Worm (Caenorhabditis elegans): ENCODE measurements around the gene Y43F8B.14.

DNA sequence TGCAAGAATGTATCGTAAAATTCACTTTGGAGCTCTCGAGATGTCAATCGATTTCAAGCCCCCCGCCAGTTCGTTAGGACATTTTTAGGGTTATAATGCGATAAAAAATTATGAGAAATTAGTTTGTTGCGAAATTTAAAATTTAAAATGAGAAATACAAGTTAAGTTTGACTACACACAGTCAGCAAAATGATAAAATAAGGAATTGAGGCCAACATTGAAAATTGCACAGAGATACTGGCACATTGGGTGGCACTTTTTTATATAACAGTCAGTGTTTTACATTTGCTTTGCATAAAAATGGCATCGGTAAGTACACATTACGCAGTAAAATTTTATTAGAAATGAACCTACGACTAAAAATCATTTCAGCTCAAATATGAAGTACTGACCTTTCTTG is 12.3 kb upstream of the Y43F8B.14 start, which contains the start of gene Y43F8B.12:
- TF ChIP-seq Y53F4B.3 (GFP tag; IDR thresholded peaks at IDR 0.05) (no peak), somi-1 (GFP tag; optimal IDR thresholded peaks at IDR 0.05) (no peak), cebp-2 (GFP tag; IDR thresholded peaks at IDR 0.05) (no peak), F23B12.7 (tag; optimal IDR thresholded peaks at IDR 0.05; ENCODE audit: insufficient read depth) (no peak), sea-2 (GFP tag; IDR thresholded peaks at IDR 0.05) (no peak), ztf-25 (GFP tag; IDR thresholded peaks at IDR 0.05) (no peak), lsy-27 (tag; optimal IDR thresholded peaks at IDR 0.05; ENCODE audit: borderline replicate concordance, insufficient read depth) (no peak), ama-1 (optimal IDR thresholded peaks at IDR 0.05) (no peak), ama-1 (GFP tag; optimal IDR thresholded peaks at IDR 0.05) (no peak)
